Worm (Caenorhabditis elegans) whole organism, L4/young adult: Measurements from ENCODE around the gene D1086.19.

Source experiments
- dao-5 ChIP-seq: sonication (generic microtip); optimal IDR thresholded peaks from 2 replicates; lab custom pipeline; 2016; ENCODE audit warnings: missing genotype, missing genetic modification characterization, moderate library complexity, missing compliant biosample characterization
- him-1 ChIP-seq: sonication (generic microtip); optimal IDR thresholded peaks from 2 replicates; lab custom pipeline; 2016; ENCODE audit warnings: missing genotype, missing genetic modification reagents, missing genetic modification characterization, missing compliant biosample characterization

- TF ChIP-seq him-1 (tag; lab: Kevin White, UChicago) = no peak
- no peak for TF ChIP-seq dao-5 (tag; lab: Kevin White, UChicago)
Observed at ce11 chrV:14094546-14094945, 6.4 kb downstream of the D1086.19 start.
